Fruit fly (Drosophila melanogaster) Kc167 (cell line): Measurements from ENCODE around the gene Ilk.

Source experiments
- Myc ChIP-seq: fragments of >200 bp; optimal IDR thresholded peaks from 2 replicates; lab custom pipeline; 2017; ENCODE audit warnings: missing external identifiers
- Sin3A ChIP-seq: fragments of >200 bp; optimal IDR thresholded peaks from 2 replicates; lab custom pipeline; 2018; ENCODE audit warnings: missing external identifiers
- h ChIP-seq: fragments of >200 bp; optimal IDR thresholded peaks from 3 replicates; lab custom pipeline; 2018; ENCODE audit warnings: missing external identifiers
- insv ChIP-seq: fragments of >200 bp; optimal IDR thresholded peaks from 3 replicates; lab custom pipeline; 2018; ENCODE audit warnings: missing external identifiers
- psq ChIP-seq: fragments of >200 bp; optimal IDR thresholded peaks from 2 replicates; lab custom pipeline; 2017; ENCODE audit warnings: missing external identifiers
- ttk ChIP-seq: sonication (Bioruptor generic); optimal IDR thresholded peaks from 2 replicates; lab custom pipeline; 2017; ENCODE audit warnings: missing external identifiers

Gene Ilk

dm6 chr3L:21266101-21266656, 49.5 kb downstream of the Ilk start:
- TF ChIP-seq Myc (lab: Kevin White, UChicago) (no peak), insv (no peak), Sin3A (lab: Kevin White, UChicago) (no peak), ttk (lab: Kevin White, UChicago) (no peak), psq (lab: Kevin White, UChicago) (no peak), h (lab: Kevin White, UChicago) (no peak)

DNA sequence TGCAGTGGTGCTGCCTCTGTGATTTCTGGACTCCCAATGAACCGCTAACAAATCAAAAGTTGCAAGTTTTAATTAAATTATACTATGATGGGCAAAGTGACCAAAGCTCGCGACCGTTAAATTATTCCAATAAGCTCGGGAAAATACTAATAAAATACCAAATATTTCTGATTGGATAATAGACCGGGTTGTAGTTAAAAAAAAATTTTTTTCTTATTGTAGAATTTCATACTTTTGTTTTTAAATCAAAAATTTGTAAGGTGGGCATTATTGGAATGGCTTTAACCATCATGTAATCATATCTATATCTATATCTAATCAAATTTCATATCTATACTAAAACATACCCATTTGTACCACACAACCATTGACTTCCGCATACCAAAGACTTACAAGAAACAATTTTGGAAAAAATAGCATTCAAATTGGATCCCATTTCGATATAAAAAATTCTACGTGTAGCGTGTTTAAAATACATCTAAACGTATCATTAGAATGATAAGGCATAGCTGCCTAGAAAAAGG, 51.2 kb downstream of the Ilk start, which contains the start of gene CG9391:
TSS of gene CG9391 (minus strand) at position 474 of the 524 bp plus-strand sequence.
- TF ChIP-seq insv (no peak), Myc (lab: Kevin White, UChicago) (no peak), Sin3A (lab: Kevin White, UChicago) (no peak), psq (lab: Kevin White, UChicago) (no peak), h (lab: Kevin White, UChicago) (no peak), ttk (lab: Kevin White, UChicago) (no peak)
